Worm (Caenorhabditis elegans) whole organism, L2 larva: ENCODE measurements around the gene acs-21.

Experiments used
- R02D3.7 ChIP-seq: fragments of 150-350 bp; optimal IDR thresholded peaks from 2 replicates; lab custom pipeline; 2014; ENCODE audit warnings: missing biosample characterization, missing genetic modification characterization
- Y55F3AM.14 ChIP-seq: fragments of 200-800 bp; sonication (Bioruptor generic); optimal IDR thresholded peaks from 2 replicates; lab custom pipeline; 2018; ENCODE audit warnings: mild to moderate bottlenecking, missing genetic modification characterization, missing compliant biosample characterization
- aly-2 ChIP-seq: fragments of 150-350 bp; optimal IDR thresholded peaks from 2 replicates; lab custom pipeline; 2014; ENCODE audit warnings: missing biosample characterization, missing genetic modification characterization
- ama-1 ChIP-seq: fragments of 150-350 bp; optimal IDR thresholded peaks from 2 replicates; lab custom pipeline; 2018; ENCODE audit warnings: inconsistent platforms
- ceh-16 ChIP-seq: fragments of 150-350 bp; optimal IDR thresholded peaks from 2 replicates; lab custom pipeline; 2014; ENCODE audit warnings: missing biosample characterization, missing genetic modification characterization
- egl-27 ChIP-seq: sonication (generic microtip); optimal IDR thresholded peaks from 3 replicates; lab custom pipeline; 2017; ENCODE audit warnings: missing biosample characterization, missing genetic modification reagents, missing genetic modification characterization
- elt-3 ChIP-seq: sonication (generic microtip); optimal IDR thresholded peaks from 2 replicates; lab custom pipeline; 2017; ENCODE audit warnings: missing biosample characterization, missing genetic modification characterization
- fos-1 ChIP-seq: fragments of 150-350 bp; optimal IDR thresholded peaks from 2 replicates; lab custom pipeline; 2014; ENCODE audit warnings: missing biosample characterization, missing genetic modification characterization
- lin-13 ChIP-seq: fragments of 150-350 bp; optimal IDR thresholded peaks from 2 replicates; lab custom pipeline; 2014; ENCODE audit warnings: missing biosample characterization, missing genetic modification reagents, missing genetic modification characterization
- lin-39 ChIP-seq: fragments of 150-350 bp; optimal IDR thresholded peaks from 2 replicates; lab custom pipeline; 2014; ENCODE audit warnings: missing biosample characterization, missing genetic modification reagents, missing genetic modification characterization
- mab-5 ChIP-seq: fragments of 150-350 bp; optimal IDR thresholded peaks from 2 replicates; lab custom pipeline; 2014; ENCODE audit warnings: missing biosample characterization, missing genetic modification characterization
- mbf-1 ChIP-seq: sonication (generic microtip); optimal IDR thresholded peaks from 2 replicates; lab custom pipeline; 2017; ENCODE audit warnings: missing biosample characterization, missing genetic modification characterization
- mdl-1 ChIP-seq, 2 experiments: fragments of 150-350 bp in 1 of 2; sonication (generic microtip) in 1 of 2; optimal IDR thresholded peaks; 2 replicates each; lab custom pipeline; 2017; ENCODE audit warnings: missing biosample characterization in 2 of 2, missing genetic modification characterization in 2 of 2
- nhr-10 ChIP-seq: sonication (generic microtip); optimal IDR thresholded peaks from 2 replicates; lab custom pipeline; 2017; ENCODE audit warnings: missing biosample characterization, missing genetic modification characterization
- nhr-12 ChIP-seq: fragments of 150-350 bp; optimal IDR thresholded peaks from 2 replicates; lab custom pipeline; 2014; ENCODE audit warnings: missing biosample characterization, missing genetic modification characterization
- nhr-129 ChIP-seq: fragments of 150-350 bp; optimal IDR thresholded peaks from 2 replicates; lab custom pipeline; 2014; ENCODE audit warnings: missing biosample characterization, missing genetic modification characterization
- nhr-23 ChIP-seq: fragments of 150-350 bp; optimal IDR thresholded peaks from 2 replicates; lab custom pipeline; 2014; ENCODE audit warnings: missing biosample characterization, missing genetic modification reagents, missing genetic modification characterization
- nhr-237 ChIP-seq: fragments of 150-350 bp; optimal IDR thresholded peaks from 2 replicates; lab custom pipeline; 2014; ENCODE audit warnings: missing biosample characterization, missing genetic modification characterization
- nhr-25 ChIP-seq: fragments of 150-350 bp; sonication (generic microtip); optimal IDR thresholded peaks from 3 replicates; lab custom pipeline; 2014; ENCODE audit warnings: missing biosample characterization, missing genetic modification characterization
- nhr-77 ChIP-seq: fragments of 150-350 bp; optimal IDR thresholded peaks from 2 replicates; lab custom pipeline; 2014; ENCODE audit warnings: missing biosample characterization, missing genetic modification characterization
- peb-1 ChIP-seq: fragments of 150-350 bp; optimal IDR thresholded peaks from 2 replicates; lab custom pipeline; 2014; ENCODE audit warnings: missing biosample characterization, missing genetic modification characterization
- skn-1 ChIP-seq: sonication (generic microtip); optimal IDR thresholded peaks from 2 replicates; lab custom pipeline; 2017; ENCODE audit warnings: missing biosample characterization, missing genetic modification characterization
- snpc-4 ChIP-seq: fragments of 150-350 bp; optimal IDR thresholded peaks from 2 replicates; lab custom pipeline; 2014; ENCODE audit warnings: missing biosample characterization, missing genetic modification characterization
- unc-39 ChIP-seq: fragments of 150-350 bp; optimal IDR thresholded peaks from 2 replicates; lab custom pipeline; 2014; ENCODE audit warnings: missing biosample characterization, missing genetic modification characterization
- unc-62 ChIP-seq: fragments of 150-350 bp; optimal IDR thresholded peaks from 2 replicates; lab custom pipeline; 2014; ENCODE audit warnings: missing biosample characterization, missing genetic modification reagents, missing genetic modification characterization
- zag-1 ChIP-seq: fragments of 150-350 bp; optimal IDR thresholded peaks from 2 replicates; lab custom pipeline; 2014; ENCODE audit warnings: missing biosample characterization, missing genetic modification characterization
- ztf-1 ChIP-seq: fragments of 200-800 bp; sonication (Bioruptor generic); conservative IDR thresholded peaks from 2 replicates; pipeline ENCODE4 v1.3.6; 2022; ENCODE audit warnings: missing genetic modification characterization, missing compliant biosample characterization
- ztf-11 ChIP-seq: sonication (generic microtip); optimal IDR thresholded peaks from 2 replicates; lab custom pipeline; 2017; ENCODE audit warnings: missing biosample characterization, missing genetic modification characterization
- ztf-4 ChIP-seq: fragments of 150-350 bp; optimal IDR thresholded peaks from 2 replicates; lab custom pipeline; 2014; ENCODE audit warnings: missing biosample characterization, missing genetic modification characterization

acs-21 gene

ce11 chrV:3132116-3132515, 43.2 kb downstream of the acs-21 start:
- TF ChIP-seq nhr-10 (tag; lab: Kevin White, UChicago): no peak
- TF ChIP-seq mab-5 (tag; lab: Kevin White, UChicago): no peak
- no peak for TF ChIP-seq nhr-237
- no peak for TF ChIP-seq ama-1 (lab: Kevin White, UChicago)
- TF ChIP-seq R02D3.7: no peak
- TF ChIP-seq nhr-23 (tag; lab: Kevin White, UChicago): no peak
- TF ChIP-seq elt-3: no peak
- TF ChIP-seq mbf-1 (tag; lab: Kevin White, UChicago): no peak
- TF ChIP-seq ceh-16 (tag; lab: Kevin White, UChicago): no peak
- TF ChIP-seq Y55F3AM.14: no peak
- TF ChIP-seq lin-39 (tag; lab: Kevin White, UChicago): no peak
- TF ChIP-seq aly-2 (tag; lab: Kevin White, UChicago): no peak
- TF ChIP-seq nhr-12 (tag; lab: Kevin White, UChicago): no peak
- no peak for TF ChIP-seq egl-27 (tag; lab: Kevin White, UChicago)
- no peak for TF ChIP-seq nhr-25 (tag; lab: Kevin White, UChicago)
- no peak for TF ChIP-seq snpc-4 (tag; lab: Kevin White, UChicago)
- TF ChIP-seq ztf-11 (tag; lab: Kevin White, UChicago): no peak
- TF ChIP-seq unc-39 (tag; lab: Kevin White, UChicago): no peak
- no peak for TF ChIP-seq lin-13

ce11 chrV:3133293-3133755, 44.5 kb downstream of the acs-21 start, which contains the start of gene F02C9.2:
Gene F02C9.2, plus strand, starts transcription at chrV:3133705.
- TF ChIP-seq nhr-129 (tag; lab: Kevin White, UChicago): no peak
- TF ChIP-seq ztf-4 (tag; lab: Kevin White, UChicago): no peak
- no peak for TF ChIP-seq mdl-1 (tag; optimal IDR thresholded peaks at IDR 0.05; lab: Kevin White, UChicago)
- no peak for TF ChIP-seq skn-1 (tag; lab: Kevin White, UChicago)
- TF ChIP-seq peb-1: no peak

- TF ChIP-seq R02D3.7: no peak
- no peak for TF ChIP-seq unc-62
- no peak for TF ChIP-seq nhr-25 (tag; lab: Kevin White, UChicago)
- no peak for TF ChIP-seq zag-1 (tag; lab: Kevin White, UChicago)
- TF ChIP-seq fos-1: no peak
- TF ChIP-seq ztf-1 (GFP tag; lab: Robert Waterston, UW): no peak
- TF ChIP-seq ztf-4 (tag; lab: Kevin White, UChicago): no peak
- TF ChIP-seq nhr-77 (tag; lab: Kevin White, UChicago): no peak
- TF ChIP-seq nhr-12 (tag; lab: Kevin White, UChicago): no peak
These were observed 49.6 kb downstream of the acs-21 start, which contains the start of the genes irld-3 and F02C9.1 for ce11 chrV:3138488-3138887. Gene irld-3, minus strand, starts transcription at chrV:3138588. Gene F02C9.1, plus strand, starts transcription at chrV:3138703.
